Worm (Caenorhabditis elegans) whole organism, L3 larva: ENCODE measurements around the gene Y51A2A.12.

ENCODE experiments used
- ceh-82 ChIP-seq: fragments of 150-350 bp; optimal IDR thresholded peaks from 2 replicates; lab custom pipeline; 2014; ENCODE audit warnings: missing biosample characterization, missing genetic modification characterization
- ceh-9 ChIP-seq: sonication (generic microtip); optimal IDR thresholded peaks from 2 replicates; lab custom pipeline; 2018; ENCODE audit warnings: missing biosample characterization, missing genetic modification characterization
- fos-1 ChIP-seq: fragments of 150-350 bp; optimal IDR thresholded peaks from 2 replicates; lab custom pipeline; 2014; ENCODE audit warnings: missing biosample characterization, missing genetic modification characterization
- lin-15B ChIP-seq: fragments of 150-350 bp; optimal IDR thresholded peaks from 2 replicates; lab custom pipeline; 2014; ENCODE audit warnings: missing biosample characterization, missing genetic modification characterization
- mdl-1 ChIP-seq: fragments of 150-350 bp; optimal IDR thresholded peaks from 2 replicates; lab custom pipeline; 2014; ENCODE audit warnings: missing biosample characterization, missing genetic modification characterization
- nhr-237 ChIP-seq: fragments of 150-350 bp; optimal IDR thresholded peaks from 2 replicates; lab custom pipeline; 2014; ENCODE audit warnings: missing biosample characterization, missing genetic modification characterization
- nhr-25 ChIP-seq: sonication (generic microtip); optimal IDR thresholded peaks from 2 replicates; lab custom pipeline; 2017; ENCODE audit warnings: missing biosample characterization, missing genetic modification characterization
- nhr-28 ChIP-seq: fragments of 150-350 bp; optimal IDR thresholded peaks from 2 replicates; lab custom pipeline; 2014; ENCODE audit warnings: missing biosample characterization, missing genetic modification characterization
- nhr-76 ChIP-seq: fragments of 150-350 bp; sonication (generic microtip); optimal IDR thresholded peaks from 5 replicates; lab custom pipeline; 2014; ENCODE audit warnings: missing biosample characterization, missing genetic modification characterization
- ztf-11 ChIP-seq: fragments of 150-350 bp; optimal IDR thresholded peaks from 2 replicates; lab custom pipeline; 2014; ENCODE audit warnings: missing biosample characterization, missing genetic modification characterization
- ztf-4 ChIP-seq: fragments of 150-350 bp; optimal IDR thresholded peaks from 2 replicates; lab custom pipeline; 2014; ENCODE audit warnings: missing biosample characterization, missing genetic modification characterization

- no peak for TF ChIP-seq mdl-1
- TF ChIP-seq nhr-237 (tag; lab: Kevin White, UChicago) = no peak
- TF ChIP-seq ceh-9 (tag; lab: Kevin White, UChicago) = no peak
- TF ChIP-seq nhr-28 (tag; lab: Kevin White, UChicago) = no peak
- no peak for TF ChIP-seq ztf-4
- TF ChIP-seq lin-15B = no peak
- TF ChIP-seq ztf-11 = no peak
- TF ChIP-seq ceh-82 (tag; lab: Kevin White, UChicago) = no peak
- no peak for TF ChIP-seq nhr-25 (tag; lab: Kevin White, UChicago)
- no peak for TF ChIP-seq nhr-76
- TF ChIP-seq fos-1 = no peak
Observed at ce11 chrV:18270403-18270802, 22.0 kb upstream of the Y51A2A.12 start, which contains the start of gene Y37H2C.4.
